Worm (Caenorhabditis elegans) whole organism, L1 larva: ENCODE results near the gene F23A7.4.

Experiments used
- blmp-1 ChIP-seq: fragments of 150-350 bp; optimal IDR thresholded peaks from 2 replicates; lab custom pipeline; 2014; ENCODE audit warnings: missing biosample characterization, missing genetic modification characterization
- nhr-28 ChIP-seq: fragments of 150-350 bp; optimal IDR thresholded peaks from 2 replicates; lab custom pipeline; 2014; ENCODE audit warnings: missing biosample characterization, missing genetic modification characterization

ce11 chrX:16184069-16184468 lies 28.3 kb upstream of the F23A7.4 start, which contains the start of gene nlp-67:
- TF ChIP-seq blmp-1 (tag; lab: Kevin White, UChicago) (no peak), nhr-28 (tag; lab: Kevin White, UChicago) (no peak)
